Fruit fly (Drosophila melanogaster): ENCODE data around the gene Gel.
"Not testable (repeated sequence)": the region's sequence is repeated elsewhere in the genome, so short reads cannot be mapped to it uniquely, and the experiment has no call there.

The Gel gene

DNA sequence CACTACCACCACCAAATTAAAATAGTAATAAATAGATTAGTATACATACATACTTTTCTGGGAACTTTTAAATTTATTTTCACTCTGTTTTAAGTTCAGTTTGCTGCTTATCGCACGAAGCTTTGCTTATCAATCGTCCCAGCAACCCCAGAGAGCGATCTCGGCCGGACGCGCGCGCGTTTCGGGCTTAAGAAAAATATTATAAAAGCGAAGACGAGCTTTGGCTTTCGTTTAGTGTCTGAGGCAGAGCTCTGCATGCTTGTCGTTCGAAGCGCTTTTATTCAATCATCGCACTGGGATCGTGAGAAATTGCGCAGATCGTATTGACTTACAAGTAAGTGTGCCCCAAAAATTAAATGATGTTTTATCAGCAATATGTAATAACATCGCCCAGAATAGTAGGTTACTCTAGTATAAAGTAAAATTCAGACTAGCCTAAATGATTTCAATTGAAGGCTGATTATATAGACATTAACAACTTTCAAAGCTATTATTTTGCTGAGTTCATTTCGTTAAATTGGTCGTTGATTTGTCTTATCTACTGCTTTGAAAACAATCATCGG, at the start of gene Gel:
TSS of gene Gel (plus strand) at position 227 of the 563 bp plus-strand sequence.
- TF ChIP-seq psq (optimal IDR thresholded peaks at IDR 0.05) (no peak), insv (optimal IDR thresholded peaks at IDR 0.05) (no peak), ttk (optimal IDR thresholded peaks at IDR 0.05) (no peak), Myc (optimal IDR thresholded peaks at IDR 0.05) (no peak), h (optimal IDR thresholded peaks at IDR 0.05) (no peak), Sin3A (optimal IDR thresholded peaks at IDR 0.05) (no peak)

- TF ChIP-seq insv (optimal IDR thresholded peaks at IDR 0.05), result no peak
- no peak for TF ChIP-seq Myc (optimal IDR thresholded peaks at IDR 0.05)
- no peak for TF ChIP-seq psq (optimal IDR thresholded peaks at IDR 0.05)
- TF ChIP-seq h (optimal IDR thresholded peaks at IDR 0.05), result no peak
- TF ChIP-seq Sin3A (optimal IDR thresholded peaks at IDR 0.05), result no peak
- TF ChIP-seq ttk (optimal IDR thresholded peaks at IDR 0.05), result no peak
Measured at dm6 chr3R:4186820-4187540, 48.0 kb upstream of the Gel start.

DNA sequence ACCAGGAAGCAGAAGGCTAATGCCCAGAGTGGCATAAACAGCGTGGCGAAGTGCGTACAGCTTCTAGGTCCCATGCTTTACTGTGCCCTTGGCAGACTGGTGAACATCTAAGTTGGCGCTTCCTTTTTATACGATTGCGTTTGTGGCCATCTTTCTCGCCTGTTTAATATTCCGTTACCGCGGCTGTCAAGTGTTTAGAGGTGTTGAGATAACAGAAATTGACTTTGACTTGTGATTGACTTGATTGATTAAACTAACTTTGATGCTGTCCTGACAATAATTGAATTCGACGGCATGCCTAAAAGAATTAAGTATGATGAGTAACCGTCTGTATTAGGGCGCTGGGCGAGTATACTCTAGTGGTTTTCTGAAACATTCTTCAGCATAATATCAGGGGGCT, 44.9 kb upstream of the Gel start, which contains the start of gene Dsk:
TSS of gene Dsk (minus strand) at position 101 of the 400 bp plus-strand sequence.
- TF ChIP-seq psq (optimal IDR thresholded peaks at IDR 0.05), result no peak

DNA sequence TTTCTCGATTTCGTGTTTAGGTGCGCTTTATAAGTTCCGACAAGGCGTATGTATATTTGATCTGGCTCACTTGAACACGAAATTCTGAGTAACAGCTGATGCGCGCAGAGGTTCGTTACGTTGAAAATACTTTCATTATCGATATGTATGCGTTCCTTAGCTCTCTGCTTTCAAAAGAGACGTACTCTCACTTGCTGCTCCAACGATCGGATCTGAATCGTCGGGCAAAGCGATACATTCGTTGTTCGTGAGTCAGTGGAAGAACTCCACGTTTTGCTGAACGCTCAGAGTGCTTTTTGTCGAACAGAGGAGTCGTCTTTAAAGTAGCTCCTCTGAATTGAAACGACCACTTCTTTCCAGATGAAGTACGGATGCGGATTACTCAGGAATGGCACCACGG, 38.0 kb upstream of the Gel start, which contains the start of gene beta-Man:
TSS of gene beta-Man (plus strand) at position 152 of the 400 bp plus-strand sequence.
- TF ChIP-seq Sin3A (optimal IDR thresholded peaks at IDR 0.05) (no peak), insv (optimal IDR thresholded peaks at IDR 0.05) (no peak), Myc (optimal IDR thresholded peaks at IDR 0.05) (no peak), h (optimal IDR thresholded peaks at IDR 0.05) (no peak), ttk (optimal IDR thresholded peaks at IDR 0.05) (no peak), psq (optimal IDR thresholded peaks at IDR 0.05) (no peak)

DNA sequence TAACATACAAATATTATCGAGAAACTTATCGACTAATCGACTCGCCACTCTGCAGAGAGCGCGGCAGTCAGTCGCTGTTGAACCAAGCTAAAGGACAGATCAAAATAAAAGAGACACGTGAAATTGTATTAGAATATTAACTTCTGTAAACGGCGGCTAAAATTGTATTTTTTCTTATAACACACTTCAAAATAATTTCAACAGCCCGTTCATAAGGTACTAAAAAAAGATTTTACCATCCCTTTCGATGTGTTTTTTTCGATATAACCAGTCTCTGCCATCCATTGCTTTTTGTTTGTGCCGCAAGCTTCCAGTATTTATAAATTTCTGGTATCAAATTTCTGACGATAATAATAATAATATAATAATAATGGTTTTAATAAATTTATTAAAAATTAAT, 23.5 kb upstream of the Gel start, which contains the start of gene aux:
TSS of gene aux (plus strand) at position 301 of the 400 bp plus-strand sequence.
- TF ChIP-seq psq, insv, Myc (optimal IDR thresholded peaks at IDR 0.05): not testable (repeated sequence)

- no peak for TF ChIP-seq ttk (optimal IDR thresholded peaks at IDR 0.05)
- no peak for TF ChIP-seq insv (optimal IDR thresholded peaks at IDR 0.05)
- TF ChIP-seq psq (optimal IDR thresholded peaks at IDR 0.05), result no peak
- TF ChIP-seq h (optimal IDR thresholded peaks at IDR 0.05), result no peak
- TF ChIP-seq Myc (optimal IDR thresholded peaks at IDR 0.05), result no peak
- no peak for TF ChIP-seq Sin3A (optimal IDR thresholded peaks at IDR 0.05)
Measured at dm6 chr3R:4214038-4214437, 21.0 kb upstream of the Gel start.

DNA sequence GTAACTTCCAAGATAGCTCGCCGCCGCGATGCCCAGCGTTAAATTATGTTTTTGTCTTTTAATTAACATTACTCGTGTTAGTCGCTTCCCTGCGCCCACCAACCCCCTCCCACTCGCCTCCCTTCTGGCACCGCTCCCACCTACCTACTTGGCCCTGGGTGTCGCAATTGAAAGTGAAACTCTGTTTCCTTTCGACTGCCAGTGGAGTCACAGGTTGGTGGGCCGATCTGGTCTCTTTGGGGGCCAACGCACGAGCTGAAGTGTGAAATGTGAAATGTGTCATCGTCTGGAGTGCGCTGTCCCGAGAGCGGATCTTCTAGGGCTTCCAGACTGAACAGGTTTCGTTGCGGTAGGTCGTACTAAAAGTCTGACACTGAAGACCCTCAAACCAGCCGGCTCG, 20.4 kb upstream of the Gel start:
- TF ChIP-seq insv (optimal IDR thresholded peaks at IDR 0.05), result no peak
- no peak for TF ChIP-seq ttk (optimal IDR thresholded peaks at IDR 0.05)
- no peak for TF ChIP-seq h (optimal IDR thresholded peaks at IDR 0.05)
- TF ChIP-seq psq (optimal IDR thresholded peaks at IDR 0.05), result no peak
- TF ChIP-seq Sin3A (optimal IDR thresholded peaks at IDR 0.05), result no peak
- TF ChIP-seq Myc (optimal IDR thresholded peaks at IDR 0.05), result no peak

DNA sequence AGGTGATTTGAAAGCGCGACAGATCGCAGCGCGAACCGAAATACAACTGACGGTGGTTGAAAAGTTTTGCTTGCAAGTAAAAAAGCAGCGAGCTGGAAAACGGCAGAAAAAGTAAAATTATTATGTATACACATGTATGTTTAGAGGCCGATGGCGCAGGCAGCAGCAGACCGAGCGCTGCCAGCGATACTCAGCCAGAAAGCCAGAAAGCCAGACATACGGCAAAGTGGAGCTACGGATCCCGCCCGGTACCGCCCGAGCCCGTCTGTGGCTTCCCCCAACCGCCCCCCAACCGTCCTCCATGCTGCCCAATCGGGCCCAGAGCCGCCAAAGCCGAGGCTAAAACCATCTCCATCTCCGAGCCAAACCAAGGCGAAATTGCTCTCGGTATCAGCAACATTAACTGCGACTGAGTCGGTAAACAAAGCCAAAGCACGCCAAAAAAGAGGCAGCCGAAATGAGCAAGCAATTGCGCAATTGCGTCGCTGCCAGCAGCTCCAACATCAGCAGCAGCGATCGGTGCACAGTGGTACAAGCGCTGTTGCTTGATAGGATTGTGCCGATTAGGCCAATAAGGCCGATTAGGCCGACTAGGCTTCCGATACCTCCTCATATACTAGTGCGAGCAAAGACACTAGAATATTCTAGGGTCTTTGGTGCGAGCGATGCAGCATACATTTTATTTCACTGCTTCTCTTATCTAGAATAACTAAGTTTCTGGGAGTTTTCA, 19.6 kb upstream of the Gel start, which contains the start of gene CG14636:
TSS of gene CG14636 (minus strand) at position 51 of the 730 bp plus-strand sequence.
- no peak for TF ChIP-seq Myc (optimal IDR thresholded peaks at IDR 0.05)
- TF ChIP-seq Sin3A (optimal IDR thresholded peaks at IDR 0.05), result no peak
- TF ChIP-seq insv (optimal IDR thresholded peaks at IDR 0.05), result no peak
- no peak for TF ChIP-seq ttk (optimal IDR thresholded peaks at IDR 0.05)
- no peak for TF ChIP-seq psq (optimal IDR thresholded peaks at IDR 0.05)
- TF ChIP-seq h (optimal IDR thresholded peaks at IDR 0.05), result no peak

- TF ChIP-seq psq (optimal IDR thresholded peaks at IDR 0.05), result no peak
- TF ChIP-seq ttk (optimal IDR thresholded peaks at IDR 0.05), result no peak
- TF ChIP-seq Myc (optimal IDR thresholded peaks at IDR 0.05), result no peak
- no peak for TF ChIP-seq insv (optimal IDR thresholded peaks at IDR 0.05)
- TF ChIP-seq Sin3A (optimal IDR thresholded peaks at IDR 0.05), result no peak
- no peak for TF ChIP-seq h (optimal IDR thresholded peaks at IDR 0.05)
Measured at dm6 chr3R:4220030-4220429, 15.0 kb upstream of the Gel start, which contains the start of gene CG31516. TSS of gene CG31516 (minus strand) at chr3R:4220130.

dm6 chr3R:4220780-4221179, 14.2 kb upstream of the Gel start:
- TF ChIP-seq psq (optimal IDR thresholded peaks at IDR 0.05), result no peak
- TF ChIP-seq h (optimal IDR thresholded peaks at IDR 0.05), result no peak
- TF ChIP-seq ttk (optimal IDR thresholded peaks at IDR 0.05), result no peak
- TF ChIP-seq Myc (optimal IDR thresholded peaks at IDR 0.05), result no peak
- TF ChIP-seq Sin3A (optimal IDR thresholded peaks at IDR 0.05), result no peak
- no peak for TF ChIP-seq insv (optimal IDR thresholded peaks at IDR 0.05)

DNA sequence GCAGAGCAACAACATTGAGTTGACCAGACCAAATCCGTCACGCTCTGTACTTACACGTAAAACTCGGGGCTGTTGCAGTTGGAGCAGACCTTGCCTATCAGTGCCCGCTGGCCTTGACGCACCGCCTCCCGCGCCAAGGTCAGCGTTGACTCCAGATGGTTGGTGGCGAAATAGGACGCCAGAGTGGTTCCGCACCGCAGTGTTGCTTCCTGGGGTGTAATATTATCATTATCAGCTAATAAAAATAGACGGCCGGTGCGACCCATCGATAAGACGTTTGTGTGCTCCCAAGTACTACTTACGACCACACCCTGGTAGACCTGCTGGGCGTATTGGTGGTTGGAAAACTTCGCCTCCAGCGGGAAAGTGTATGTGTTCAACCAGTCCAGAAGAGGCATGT, 6.6 kb upstream of the Gel start:
- TF ChIP-seq Myc (optimal IDR thresholded peaks at IDR 0.05) (no peak), insv (optimal IDR thresholded peaks at IDR 0.05) (no peak), h (optimal IDR thresholded peaks at IDR 0.05) (no peak), ttk (optimal IDR thresholded peaks at IDR 0.05) (no peak), psq (optimal IDR thresholded peaks at IDR 0.05) (no peak), Sin3A (optimal IDR thresholded peaks at IDR 0.05) (no peak)

DNA sequence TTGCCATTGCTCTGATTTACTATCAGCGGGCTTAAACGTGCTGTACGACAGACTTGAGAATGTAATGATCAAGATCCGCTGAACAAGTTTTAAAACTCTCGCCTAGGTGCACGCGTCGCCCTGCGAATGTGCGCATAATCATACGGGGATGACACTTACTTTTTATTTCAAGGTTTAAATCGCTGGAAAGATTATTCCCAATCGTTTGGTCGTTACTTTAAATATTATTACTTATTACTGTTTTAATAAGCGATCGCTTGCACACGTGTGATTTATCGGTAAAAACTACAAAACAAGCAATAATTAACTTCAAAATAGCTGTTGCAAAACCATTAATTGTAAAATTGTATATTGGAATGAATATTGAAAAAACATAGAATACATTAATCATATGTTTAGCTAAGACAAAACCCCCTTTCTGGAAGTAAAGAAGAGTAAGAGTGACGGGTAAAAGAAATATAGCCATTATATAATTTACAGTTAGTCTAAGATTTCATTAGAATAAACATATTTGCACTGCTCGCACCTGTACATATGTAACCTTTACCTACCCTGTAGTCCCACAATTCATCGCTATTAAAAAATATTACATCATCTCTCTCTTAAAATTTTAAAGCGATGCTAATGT, 5.8 kb upstream of the Gel start, which contains the start of gene DhpD:
TSS of gene DhpD (minus strand) at position 102 of the 628 bp plus-strand sequence.
- TF ChIP-seq Sin3A (optimal IDR thresholded peaks at IDR 0.05), result no peak
- no peak for TF ChIP-seq ttk (optimal IDR thresholded peaks at IDR 0.05)
- no peak for TF ChIP-seq psq (optimal IDR thresholded peaks at IDR 0.05)
- no peak for TF ChIP-seq Myc (optimal IDR thresholded peaks at IDR 0.05)
- no peak for TF ChIP-seq h (optimal IDR thresholded peaks at IDR 0.05)
- TF ChIP-seq insv (optimal IDR thresholded peaks at IDR 0.05), result no peak

Measured in Kc167 (cell line).